Worm (Caenorhabditis elegans) whole organism, L4/young adult: ENCODE measurements around the gene C04E6.4.

ENCODE experiments used
- W03F9.2 ChIP-seq: fragments of 150-350 bp; optimal IDR thresholded peaks from 2 replicates; lab custom pipeline; 2014; ENCODE audit warnings: missing biosample characterization, missing genetic modification characterization
- dao-5 ChIP-seq: sonication (generic microtip); optimal IDR thresholded peaks from 2 replicates; lab custom pipeline; 2016; ENCODE audit warnings: missing genotype, missing genetic modification characterization, moderate library complexity, missing compliant biosample characterization
- him-1 ChIP-seq: sonication (generic microtip); optimal IDR thresholded peaks from 2 replicates; lab custom pipeline; 2016; ENCODE audit warnings: missing genotype, missing genetic modification reagents, missing genetic modification characterization, missing compliant biosample characterization

C04E6.4 gene

DNA sequence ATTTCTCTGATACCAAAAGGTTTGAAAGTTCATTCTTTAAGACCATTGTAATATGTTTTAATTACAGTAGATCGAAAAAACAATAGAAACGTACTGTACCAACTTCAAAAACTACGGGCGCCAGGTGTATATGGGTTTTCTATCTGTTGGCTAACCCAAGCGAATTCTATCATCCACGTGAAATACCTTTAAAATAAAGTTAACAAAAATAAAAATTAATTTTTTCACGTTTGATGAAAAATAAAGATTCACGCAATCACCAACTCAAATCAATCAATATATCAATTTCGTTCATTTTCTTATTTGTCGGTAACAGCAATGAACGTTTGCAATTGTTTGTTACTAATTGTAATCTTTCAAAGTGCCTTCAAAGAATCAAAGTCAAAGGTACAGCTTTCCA, at the start of gene C04E6.4:
C04E6.4 (plus strand) TSS at position 301 of the 400 bp plus-strand sequence.
- no peak for TF ChIP-seq him-1 (tag; lab: Kevin White, UChicago)
- no peak for TF ChIP-seq dao-5
- TF ChIP-seq W03F9.2 (tag; lab: Kevin White, UChicago): no peak

DNA sequence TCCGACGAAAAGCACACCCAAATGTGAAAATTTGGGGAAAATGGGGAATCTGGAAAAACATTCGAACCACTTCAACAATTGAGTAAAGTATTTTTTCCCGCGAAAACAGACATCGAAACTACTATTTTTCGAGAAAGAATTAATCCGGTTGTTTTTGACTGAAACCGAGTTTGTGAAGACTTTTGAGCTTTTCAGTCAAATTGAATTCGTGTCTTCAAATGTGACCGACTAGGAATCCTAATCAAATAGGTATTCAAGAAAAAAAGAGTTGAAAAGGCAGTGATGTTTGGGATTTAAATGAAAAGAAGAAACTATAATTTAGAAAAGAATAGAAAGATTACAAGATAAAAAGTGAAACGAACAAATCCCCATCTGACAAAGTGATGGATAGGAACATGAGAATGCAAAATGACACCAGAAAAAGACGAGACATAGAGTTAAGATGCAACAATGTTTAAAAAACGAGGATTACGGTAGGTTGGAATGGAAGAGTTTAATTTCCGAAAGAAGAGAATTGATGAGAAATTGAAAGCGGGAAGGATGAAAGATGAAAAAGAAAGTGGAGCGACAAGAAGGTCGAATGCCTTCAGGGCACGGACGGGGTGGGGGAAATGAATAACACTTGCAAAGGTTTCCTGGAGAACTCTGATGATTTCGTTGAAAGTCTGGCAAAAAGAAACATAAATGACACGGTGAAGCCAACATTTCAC, 44.6 kb upstream of the C04E6.4 start, which contains the start of gene F26F12.8:
F26F12.8 (minus strand) TSS at position 51 of the 710 bp plus-strand sequence.
- no peak for TF ChIP-seq dao-5

DNA sequence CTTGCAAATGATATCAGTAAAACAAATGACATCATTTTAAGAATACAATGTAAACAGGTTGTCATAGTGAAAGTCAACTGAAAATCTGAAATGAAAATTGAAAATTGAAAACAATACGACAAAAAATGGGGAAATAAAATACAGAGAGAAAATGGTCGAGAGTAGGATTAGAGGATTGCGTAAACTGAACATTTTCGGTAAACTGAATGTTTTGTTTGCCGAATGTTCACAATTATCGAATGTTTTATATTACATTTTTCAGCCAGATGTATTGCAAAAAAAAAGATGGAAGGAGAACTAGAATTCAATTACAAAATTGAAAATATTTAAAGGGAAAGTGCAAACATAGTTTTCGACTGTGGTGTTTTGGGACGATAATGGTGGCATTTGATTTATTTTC, 42.1 kb upstream of the C04E6.4 start, which contains the start of gene F26F12.5:
F26F12.5 (minus strand) TSS at position 101 of the 400 bp plus-strand sequence.
- no peak for TF ChIP-seq him-1 (tag; lab: Kevin White, UChicago)
- no peak for TF ChIP-seq dao-5
- TF ChIP-seq W03F9.2 (tag; lab: Kevin White, UChicago): no peak

DNA sequence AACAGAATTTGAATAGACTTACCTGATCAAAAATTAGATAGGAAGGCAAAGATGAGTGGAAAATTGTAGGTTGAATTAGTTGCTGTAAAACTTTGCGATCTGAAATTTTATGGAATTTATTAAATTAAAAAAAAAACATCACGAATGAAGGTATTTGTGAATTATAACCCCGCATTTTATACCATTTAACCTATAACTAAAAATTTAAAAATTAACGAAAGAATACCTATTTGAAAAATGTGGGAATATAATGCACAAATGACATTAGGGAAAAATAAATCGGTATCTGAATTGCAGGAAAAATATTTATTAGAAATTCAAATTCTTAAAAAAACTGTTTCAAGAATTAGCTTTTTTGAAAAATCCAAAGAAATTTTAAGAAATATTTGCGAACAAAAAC, 38.0 kb upstream of the C04E6.4 start, which contains the start of gene F26F12.4:
F26F12.4 (minus strand) TSS at position 101 of the 400 bp plus-strand sequence.
- TF ChIP-seq him-1 (tag; lab: Kevin White, UChicago) (no peak), W03F9.2 (tag; lab: Kevin White, UChicago) (no peak), dao-5 (no peak)

DNA sequence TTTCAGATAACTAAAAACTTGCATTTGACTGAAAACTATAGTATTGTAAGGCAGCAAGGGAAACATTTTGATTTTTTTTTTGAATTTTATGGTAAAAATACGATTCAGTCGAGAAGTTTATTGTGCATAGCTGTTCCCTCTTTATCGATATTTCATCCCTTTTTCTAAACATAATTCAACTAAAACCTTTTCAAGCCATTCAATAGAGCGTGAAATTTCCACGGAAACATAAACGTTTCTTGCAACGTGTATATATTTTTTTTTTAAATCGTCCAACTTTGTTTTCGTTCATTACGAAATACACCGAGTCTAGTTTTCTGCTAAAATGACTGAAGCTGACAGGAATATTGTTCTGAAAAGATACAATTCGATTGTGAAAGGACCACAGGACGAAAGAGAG, 35.4 kb upstream of the C04E6.4 start, which contains the start of gene C02G6.2:
C02G6.2 (plus strand) TSS at position 301 of the 400 bp plus-strand sequence.
- no peak for TF ChIP-seq dao-5
- TF ChIP-seq W03F9.2 (tag; lab: Kevin White, UChicago): no peak
- TF ChIP-seq him-1 (tag; lab: Kevin White, UChicago): no peak

DNA sequence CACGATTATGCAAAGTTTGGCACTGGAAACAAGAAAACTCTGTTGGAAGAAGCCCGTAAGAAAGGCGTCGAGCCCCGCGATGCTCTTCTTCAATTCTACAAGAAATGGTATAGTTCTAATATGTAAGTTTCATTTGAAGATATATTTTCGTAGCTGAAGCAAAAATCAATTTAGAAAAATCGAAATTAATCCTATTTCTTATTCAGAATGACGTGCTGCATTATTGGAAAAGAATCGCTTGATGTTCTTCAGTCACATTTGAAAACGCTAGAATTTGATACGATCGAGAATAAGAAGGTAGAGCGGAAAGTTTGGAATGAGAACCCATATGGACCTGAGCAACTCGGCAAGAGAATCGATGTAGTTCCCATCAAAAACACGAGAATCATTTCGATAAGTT, 30.2 kb upstream of the C04E6.4 start:
- no peak for TF ChIP-seq him-1 (tag; lab: Kevin White, UChicago)
- no peak for TF ChIP-seq dao-5
- no peak for TF ChIP-seq W03F9.2 (tag; lab: Kevin White, UChicago)

DNA sequence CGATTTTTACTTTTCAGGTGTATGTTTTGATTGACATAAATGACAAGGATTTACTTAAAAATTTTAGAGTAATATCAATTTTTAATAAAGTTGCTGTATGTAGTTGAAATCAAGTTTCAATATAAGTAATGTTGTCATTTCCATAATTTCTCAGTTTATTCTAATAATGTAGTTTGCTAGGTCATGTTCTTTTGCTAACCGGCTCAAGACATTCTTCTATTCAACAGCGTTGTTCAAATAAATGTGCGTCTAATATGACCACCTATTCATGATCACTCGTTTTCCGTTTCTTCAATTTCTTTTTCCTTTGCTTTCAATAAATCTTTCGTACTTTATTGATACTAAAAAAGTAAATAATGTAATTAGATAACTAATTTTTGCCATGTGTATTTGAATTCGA, 27.1 kb upstream of the C04E6.4 start, which contains the start of gene C02G6.3:
C02G6.3 (plus strand) TSS at position 301 of the 400 bp plus-strand sequence.
- TF ChIP-seq W03F9.2 (tag; lab: Kevin White, UChicago) (no peak), dao-5 (no peak), him-1 (tag; lab: Kevin White, UChicago) (no peak)

DNA sequence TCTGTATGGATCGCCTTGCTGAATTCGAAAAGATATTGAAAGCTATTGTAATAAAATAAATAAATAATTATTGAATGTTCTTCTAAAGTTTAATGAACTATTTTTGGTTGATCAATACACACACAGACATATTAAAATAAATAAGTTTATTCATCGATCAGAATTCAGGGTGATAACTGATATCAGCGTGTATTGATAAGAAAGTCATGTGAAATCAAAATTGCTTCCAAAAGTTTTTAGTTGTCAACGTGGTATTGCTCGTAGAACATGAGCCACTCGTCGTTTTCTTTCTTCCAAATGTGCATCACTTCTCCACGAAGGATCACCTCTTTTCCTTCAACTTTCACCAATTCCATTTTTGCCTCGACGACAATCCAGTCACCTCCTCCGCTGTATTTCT, 24.8 kb upstream of the C04E6.4 start:
- TF ChIP-seq him-1 (tag; lab: Kevin White, UChicago) (no peak), dao-5 (no peak)

DNA sequence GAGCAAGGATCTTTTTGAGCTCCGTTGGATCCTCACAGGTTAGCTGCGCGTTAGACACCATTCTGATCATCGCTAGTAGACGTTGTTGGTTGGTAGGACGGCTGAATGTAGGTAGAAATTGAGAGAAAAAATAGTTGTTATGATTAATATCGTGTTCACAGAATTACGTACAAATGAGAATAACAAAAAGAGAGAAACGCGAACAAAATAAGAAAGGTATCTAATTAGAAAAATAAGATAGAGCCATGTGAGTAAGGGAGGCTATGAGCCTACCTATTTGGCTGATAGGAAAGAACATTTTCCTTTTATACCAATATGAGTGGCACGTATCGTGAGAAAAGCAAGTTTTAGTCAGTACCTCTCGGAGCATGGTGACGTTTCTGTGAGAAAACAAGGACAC, 23.5 kb upstream of the C04E6.4 start, which contains the start of gene C04E6.8:
C04E6.8 (minus strand) TSS at position 101 of the 400 bp plus-strand sequence.
- TF ChIP-seq dao-5: no peak
- TF ChIP-seq W03F9.2 (tag; lab: Kevin White, UChicago): no peak
- TF ChIP-seq him-1 (tag; lab: Kevin White, UChicago): no peak

DNA sequence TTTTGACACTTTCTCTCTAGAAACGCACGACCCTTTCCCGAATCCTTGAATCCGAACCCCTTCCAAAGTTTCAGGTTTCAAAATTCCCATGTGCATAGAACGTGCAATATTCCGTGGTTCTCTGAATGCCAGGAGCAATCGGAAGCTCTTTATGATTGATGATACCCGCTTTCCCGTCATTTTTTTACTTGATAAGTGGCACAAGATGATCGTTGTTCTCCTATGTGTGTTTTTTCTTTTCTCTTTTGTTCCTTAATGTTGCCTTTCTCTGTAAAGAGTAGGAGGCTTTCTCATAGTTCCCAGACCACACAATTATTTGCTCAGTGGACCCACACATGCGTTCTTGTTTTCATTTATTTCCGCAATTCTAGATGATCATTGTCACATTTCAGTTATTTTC, 18.4 kb upstream of the C04E6.4 start:
- no peak for TF ChIP-seq him-1 (tag; lab: Kevin White, UChicago)
- TF ChIP-seq W03F9.2 (tag; lab: Kevin White, UChicago): no peak
- no peak for TF ChIP-seq dao-5

DNA sequence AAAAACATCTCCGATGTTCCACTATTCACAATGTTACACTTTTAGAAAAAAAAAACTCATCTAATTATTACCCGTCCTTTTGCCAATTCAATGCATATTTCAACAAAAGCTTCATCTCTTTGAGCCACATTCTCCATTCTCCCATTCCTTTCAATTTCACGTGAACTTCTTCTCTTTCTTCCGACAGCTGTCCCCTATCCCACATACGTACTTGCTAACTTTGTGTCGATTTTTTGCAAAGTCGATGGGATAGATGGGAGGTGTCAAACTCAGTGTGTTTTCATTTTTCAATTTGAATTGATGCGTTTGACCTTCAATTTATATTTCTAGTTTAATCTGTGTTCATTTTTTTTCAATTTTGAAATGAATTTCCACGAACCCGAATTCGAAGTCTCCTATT, 16.0 kb upstream of the C04E6.4 start:
- TF ChIP-seq him-1 (tag; lab: Kevin White, UChicago) (no peak), W03F9.2 (tag; lab: Kevin White, UChicago) (no peak), dao-5 (no peak)

DNA sequence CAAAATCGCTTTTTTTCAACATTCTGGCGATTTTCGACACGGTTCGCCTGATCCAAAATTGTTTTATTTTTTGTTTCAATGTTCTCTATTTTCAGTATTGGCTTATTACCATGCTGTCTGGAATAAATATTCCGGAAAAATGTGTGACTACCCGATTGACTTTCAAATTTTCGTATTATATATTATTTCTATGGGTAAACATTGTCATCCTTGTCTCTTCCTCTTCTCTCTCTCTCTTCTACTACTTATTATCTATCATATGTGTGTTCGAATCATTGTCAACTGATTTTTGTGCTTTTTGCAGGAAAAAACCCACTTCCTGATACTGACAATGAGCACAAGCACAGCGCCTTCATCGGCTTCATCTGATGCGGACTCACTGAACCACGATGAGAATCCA, 14.2 kb upstream of the C04E6.4 start, which contains the start of gene C04E6.7:
C04E6.7 (plus strand) TSS at position 301 of the 400 bp plus-strand sequence.
- TF ChIP-seq dao-5 (no peak), him-1 (tag; lab: Kevin White, UChicago) (no peak), W03F9.2 (tag; lab: Kevin White, UChicago) (no peak)

DNA sequence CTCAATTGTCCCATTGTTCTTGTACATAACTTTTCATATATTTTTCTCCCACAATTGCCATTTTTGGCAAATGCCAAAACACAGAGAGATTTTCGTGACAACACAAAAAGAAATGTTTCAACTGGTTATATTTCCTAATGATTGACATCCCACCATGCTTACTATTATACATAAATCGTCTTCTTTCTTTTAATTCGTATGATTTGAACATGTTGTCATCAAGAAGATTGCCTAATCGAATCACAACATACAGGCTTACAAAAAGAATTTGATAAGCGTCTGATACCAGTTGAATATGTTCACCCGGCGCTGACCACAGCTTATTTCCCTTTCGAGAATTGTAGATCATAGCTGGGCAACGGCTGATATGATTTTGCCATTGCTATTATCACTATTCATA, 12.2 kb upstream of the C04E6.4 start, which contains the start of gene grd-9:
grd-9 (plus strand) TSS at position 301 of the 400 bp plus-strand sequence.
- TF ChIP-seq him-1 (tag; lab: Kevin White, UChicago): no peak
- no peak for TF ChIP-seq dao-5
- no peak for TF ChIP-seq W03F9.2 (tag; lab: Kevin White, UChicago)

DNA sequence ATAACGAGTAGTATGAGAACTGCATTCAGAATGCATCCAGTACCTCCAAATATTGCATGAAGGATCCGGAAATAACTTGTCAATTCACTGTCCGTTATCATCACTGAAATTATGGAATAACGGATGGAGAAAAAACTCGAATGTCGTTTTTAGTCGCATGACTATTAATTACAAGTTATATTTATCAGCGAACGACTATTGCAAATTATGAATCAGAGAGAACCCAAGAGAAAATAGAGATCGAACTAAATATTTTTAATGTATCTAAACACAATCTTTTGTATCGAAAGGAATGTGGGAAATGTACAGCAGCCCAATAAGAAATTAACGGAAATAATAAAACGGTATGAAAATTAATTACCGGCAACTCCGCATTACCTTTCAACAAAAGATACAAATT, 7.2 kb upstream of the C04E6.4 start, which contains the start of gene srd-16:
srd-16 (minus strand) TSS at position 101 of the 400 bp plus-strand sequence.
- no peak for TF ChIP-seq him-1 (tag; lab: Kevin White, UChicago)
- TF ChIP-seq W03F9.2 (tag; lab: Kevin White, UChicago): no peak
- no peak for TF ChIP-seq dao-5
